Worm (Caenorhabditis elegans) whole organism, midembryonic: ENCODE measurements around the gene Y51H7C.7.

ENCODE experiments used
- med-1 ChIP-seq: sonication (generic microtip); optimal IDR thresholded peaks from 2 replicates; lab custom pipeline; 2017; ENCODE audit warnings: missing genetic modification characterization, mild to moderate bottlenecking, missing compliant biosample characterization, antibody characterized with exemption, missing genetic modification reagents; ENCODE audit not compliant: insufficient read depth
- ref-1 ChIP-seq: fragments of 200-800 bp; sonication (Bioruptor generic); conservative IDR thresholded peaks from 2 replicates; pipeline ENCODE4 v1.3.6; 2022; ENCODE audit warnings: missing genetic modification reagents, missing genetic modification characterization, missing compliant biosample characterization

ce11 chrII:1365985-1366384 lies 36.4 kb upstream of the Y51H7C.7 start:
- no peak for TF ChIP-seq med-1 (GFP tag; lab: Kevin White, UChicago)
- TF ChIP-seq ref-1 (GFP tag; lab: Robert Waterston, UW) = no peak
